Fruit fly (Drosophila melanogaster) whole organism, prepupa: ENCODE results near the gene CG4586.

Experiments used
- Blimp-1 ChIP-seq: fragments of 200-800 bp; sonication (Bioruptor generic); optimal IDR thresholded peaks from 3 replicates; lab custom pipeline; 2017; ENCODE audit warnings: missing biosample characterization, missing genetic modification characterization, mild to moderate bottlenecking, moderate library complexity, missing genetic modification reagents
- CG10631 ChIP-seq: fragments of 200-800 bp; sonication (Bioruptor generic); optimal IDR thresholded peaks from 2 replicates; lab custom pipeline; 2016; ENCODE audit warnings: missing biosample characterization, missing genetic modification characterization
- CG10669 ChIP-seq: fragments of 200-800 bp; sonication (Bioruptor generic); optimal IDR thresholded peaks from 3 replicates; lab custom pipeline; 2018; ENCODE audit warnings: missing biosample characterization, mild to moderate bottlenecking, missing genetic modification characterization, moderate library complexity
- CG11294 ChIP-seq: fragments of 200-800 bp; sonication (Bioruptor generic); IDR thresholded peaks from 2 replicates; pipeline ENCODE4 v1.3.6; 2022; ENCODE audit warnings: missing biosample characterization, missing genetic modification characterization
- CG11902 ChIP-seq: fragments of 200-800 bp; sonication (Bioruptor generic); optimal IDR thresholded peaks from 3 replicates; lab custom pipeline; 2016; ENCODE audit warnings: missing biosample characterization, missing genetic modification characterization
- CG15336 ChIP-seq: fragments of 200-800 bp; sonication (Bioruptor generic); IDR thresholded peaks from 2 replicates; pipeline ENCODE4 v1.3.6; 2022; ENCODE audit warnings: missing biosample characterization, missing genetic modification characterization
- CG16779 ChIP-seq: fragments of 200-800 bp; sonication (Bioruptor generic); optimal IDR thresholded peaks from 3 replicates; lab custom pipeline; 2017; ENCODE audit warnings: missing biosample characterization, mild to moderate bottlenecking, missing genetic modification characterization
- CG3032 ChIP-seq: fragments of 200-800 bp; optimal IDR thresholded peaks from 2 replicates; lab custom pipeline; 2019; ENCODE audit warnings: missing biosample characterization, mild to moderate bottlenecking, missing genetic modification characterization, moderate library complexity
- CG32006 ChIP-seq: fragments of 200-800 bp; sonication (Bioruptor generic); optimal IDR thresholded peaks from 3 replicates; lab custom pipeline; 2017; ENCODE audit warnings: missing biosample characterization, mild to moderate bottlenecking, missing genetic modification characterization
- CG34406 ChIP-seq: fragments of 200-800 bp; sonication (Bioruptor generic); optimal IDR thresholded peaks from 3 replicates; lab custom pipeline; 2016; ENCODE audit warnings: missing biosample characterization, missing genetic modification characterization
- CG6163 ChIP-seq: fragments of 200-800 bp; sonication (Bioruptor generic); IDR thresholded peaks from 3 replicates; pipeline ENCODE4 v1.3.6; 2022; ENCODE audit warnings: missing biosample characterization, missing genetic modification characterization
- CG6276 ChIP-seq: fragments of 200-800 bp; sonication (Bioruptor generic); optimal IDR thresholded peaks from 2 replicates; lab custom pipeline; 2017; ENCODE audit warnings: missing biosample characterization, mild to moderate bottlenecking, missing genetic modification characterization
- CG6792 ChIP-seq: fragments of 200-800 bp; sonication (Bioruptor generic); optimal IDR thresholded peaks from 3 replicates; lab custom pipeline; 2016; ENCODE audit warnings: missing biosample characterization, missing genetic modification characterization
- CG6854 ChIP-seq: fragments of 200-800 bp; sonication (Bioruptor generic); optimal IDR thresholded peaks from 2 replicates; lab custom pipeline; 2017; ENCODE audit warnings: missing biosample characterization, mild to moderate bottlenecking, missing genetic modification characterization
- CG7368 ChIP-seq: fragments of 200-800 bp; sonication (Bioruptor generic); optimal IDR thresholded peaks from 3 replicates; lab custom pipeline; 2016; ENCODE audit warnings: missing biosample characterization, missing genetic modification characterization
- CG8319 ChIP-seq: fragments of 200-800 bp; sonication (Bioruptor generic); optimal IDR thresholded peaks from 3 replicates; lab custom pipeline; 2016; ENCODE audit warnings: missing biosample characterization, missing genetic modification characterization
- CG8632 ChIP-seq: fragments of 200-800 bp; sonication (Bioruptor generic); optimal IDR thresholded peaks from 3 replicates; lab custom pipeline; 2016; ENCODE audit warnings: missing biosample characterization, missing genetic modification characterization
- Eip75B ChIP-seq: fragments of 200-800 bp; sonication (Bioruptor generic); optimal IDR thresholded peaks from 3 replicates; lab custom pipeline; 2016; ENCODE audit warnings: missing biosample characterization, missing genetic modification characterization
- Eip78C ChIP-seq: fragments of 200-800 bp; sonication (Bioruptor generic); peaks from one replicate; lab custom pipeline; 2016; ENCODE audit warnings: missing biosample characterization, missing genetic modification characterization
- Ets21C ChIP-seq: fragments of 200-800 bp; sonication (Bioruptor generic); optimal IDR thresholded peaks from 3 replicates; lab custom pipeline; 2016; ENCODE audit warnings: missing biosample characterization, missing genetic modification characterization
- Gug ChIP-seq: fragments of 200-800 bp; sonication (Bioruptor generic); IDR thresholded peaks from 2 replicates; pipeline ENCODE4 v1.3.6; 2022; ENCODE audit warnings: missing biosample characterization, missing genetic modification characterization
- Hr38 ChIP-seq: sonication (Bioruptor generic); optimal IDR thresholded peaks from 2 replicates; lab custom pipeline; 2016; ENCODE audit warnings: missing biosample characterization, missing genetic modification characterization
- Hr39 ChIP-seq: fragments of 200-800 bp; sonication (Bioruptor generic); optimal IDR thresholded peaks from 2 replicates; lab custom pipeline; 2016; ENCODE audit warnings: missing biosample characterization, missing genetic modification characterization
- Hr4 ChIP-seq: fragments of 200-800 bp; sonication (Bioruptor generic); optimal IDR thresholded peaks from 3 replicates; lab custom pipeline; 2016; ENCODE audit warnings: missing biosample characterization, missing genetic modification characterization
- Met ChIP-seq: fragments of 200-800 bp; sonication (Bioruptor generic); optimal IDR thresholded peaks from 3 replicates; lab custom pipeline; 2016; ENCODE audit warnings: missing biosample characterization, missing genetic modification characterization
- OdsH ChIP-seq: fragments of 200-800 bp; sonication (Bioruptor generic); optimal IDR thresholded peaks from 3 replicates; lab custom pipeline; 2016; ENCODE audit warnings: missing biosample characterization, missing genetic modification characterization
- Smox ChIP-seq: fragments of 200-800 bp; sonication (Bioruptor generic); optimal IDR thresholded peaks from 3 replicates; lab custom pipeline; 2016; ENCODE audit warnings: missing biosample characterization, missing genetic modification characterization
- Sox102F ChIP-seq: fragments of 200-800 bp; sonication (Bioruptor generic); optimal IDR thresholded peaks from 2 replicates; lab custom pipeline; 2016; ENCODE audit warnings: missing biosample characterization, mild to moderate bottlenecking, missing genetic modification characterization
- Sox14 ChIP-seq: fragments of 200-800 bp; sonication (Bioruptor generic); optimal IDR thresholded peaks from 3 replicates; lab custom pipeline; 2016; ENCODE audit warnings: missing biosample characterization, missing genetic modification characterization
- Sox15 ChIP-seq: fragments of 200-800 bp; sonication (Bioruptor generic); optimal IDR thresholded peaks from 3 replicates; lab custom pipeline; 2016; ENCODE audit warnings: missing biosample characterization, missing genetic modification characterization
- dac ChIP-seq: fragments of 200-800 bp; sonication (Bioruptor generic); optimal IDR thresholded peaks from 2 replicates; lab custom pipeline; 2017; ENCODE audit warnings: missing biosample characterization, mild to moderate bottlenecking, missing genetic modification characterization
- eg ChIP-seq: fragments of 200-800 bp; sonication (Bioruptor generic); IDR thresholded peaks from 3 replicates; pipeline ENCODE4 v1.3.6; 2022; ENCODE audit warnings: missing biosample characterization, missing genetic modification characterization
- esn ChIP-seq: fragments of 200-800 bp; sonication (Bioruptor generic); optimal IDR thresholded peaks from 2 replicates; lab custom pipeline; 2016; ENCODE audit warnings: missing biosample characterization, mild to moderate bottlenecking, missing genetic modification characterization, moderate library complexity
- fkh ChIP-seq: fragments of 200-800 bp; sonication (Bioruptor generic); optimal IDR thresholded peaks from 3 replicates; lab custom pipeline; 2017; ENCODE audit warnings: missing biosample characterization, mild to moderate bottlenecking, missing genetic modification characterization, moderate library complexity
- net ChIP-seq: fragments of 200-800 bp; sonication (Bioruptor generic); optimal IDR thresholded peaks from 3 replicates; lab custom pipeline; 2016; ENCODE audit warnings: missing biosample characterization, missing genetic modification characterization
- svp ChIP-seq: fragments of 200-800 bp; sonication (Bioruptor generic); peaks from one replicate; lab custom pipeline; 2016; ENCODE audit warnings: missing biosample characterization, missing genetic modification characterization
- topi ChIP-seq: fragments of 200-800 bp; sonication (Bioruptor generic); optimal IDR thresholded peaks from 3 replicates; lab custom pipeline; 2016; ENCODE audit warnings: missing biosample characterization, missing genetic modification characterization

CG4586 gene

dm6 chrX:6969364-6970137 lies at the start of gene CG4586 (continued):
- TF ChIP-seq Eip78C (GFP tag; lab: Kevin White, UChicago), result peak; percentile 99
- peak; percentile 99 for TF ChIP-seq Met (GFP tag; lab: Kevin White, UChicago)
- peak; percentile 98 for TF ChIP-seq esn (GFP tag; lab: Kevin White, UChicago)
- peak; percentile 95 for TF ChIP-seq CG10631 (GFP tag; lab: Kevin White, UChicago)
- peak; percentile 99 for TF ChIP-seq CG6163 (GFP tag; lab: Robert Waterston, UW)
- peak; percentile 99 for TF ChIP-seq Sox102F (GFP tag; lab: Kevin White, UChicago)
- TF ChIP-seq CG11902 (GFP tag; lab: Kevin White, UChicago), result peak; percentile 81
- peak; percentile 98 for TF ChIP-seq CG6854
- peak; percentile 85 for TF ChIP-seq Blimp-1 (GFP tag; lab: Kevin White, UChicago)
- peak; percentile 99 for TF ChIP-seq eg

- no peak for TF ChIP-seq Eip75B (GFP tag; lab: Kevin White, UChicago)
- no peak for TF ChIP-seq CG15336 (GFP tag; lab: Robert Waterston, UW)
- TF ChIP-seq Blimp-1 (GFP tag; lab: Kevin White, UChicago), result no peak
- no peak for TF ChIP-seq eg
- TF ChIP-seq, all 60 proteins: peak for 0
These were observed 40.6 kb upstream of the CG4586 start for dm6 chrX:6929086-6929485.

dm6 chrX:6933749-6934148 lies 36.0 kb upstream of the CG4586 start:
- TF ChIP-seq CG6792 (GFP tag; lab: Kevin White, UChicago), result no peak
- no peak for TF ChIP-seq CG8319 (GFP tag; lab: Kevin White, UChicago)
- no peak for TF ChIP-seq CG7368 (GFP tag; lab: Kevin White, UChicago)
- no peak for TF ChIP-seq CG10631 (GFP tag; lab: Kevin White, UChicago)
- no peak for TF ChIP-seq OdsH (GFP tag; lab: Kevin White, UChicago)
- no peak for TF ChIP-seq Hr39 (GFP tag; lab: Kevin White, UChicago)
- no peak for TF ChIP-seq CG11294 (GFP tag; lab: Robert Waterston, UW)
- no peak for TF ChIP-seq Ets21C (GFP tag; lab: Kevin White, UChicago)
- no peak for TF ChIP-seq CG10669 (GFP tag; lab: Kevin White, UChicago)
- no peak for TF ChIP-seq Hr38 (GFP tag; lab: Kevin White, UChicago)
- no peak for TF ChIP-seq net
- TF ChIP-seq Gug (GFP tag; lab: Robert Waterston, UW), result no peak
- TF ChIP-seq Sox14 (GFP tag; lab: Kevin White, UChicago), result no peak
- no peak for TF ChIP-seq Sox15 (GFP tag; lab: Kevin White, UChicago)
- no peak for TF ChIP-seq CG16779 (tag; lab: Kevin White, UChicago)
- TF ChIP-seq CG3032 (tag; lab: Kevin White, UChicago), result no peak
- no peak for TF ChIP-seq Smox (GFP tag; lab: Kevin White, UChicago)

- TF ChIP-seq Hr38 (GFP tag; lab: Kevin White, UChicago) (no peak), CG32006 (GFP tag; lab: Kevin White, UChicago) (peak; percentile 6), svp (no peak)
- TF ChIP-seq, all 60 proteins: peak for 1
These were observed 32.8 kb upstream of the CG4586 start for dm6 chrX:6936884-6937283.

dm6 chrX:6937417-6937816 lies 32.3 kb upstream of the CG4586 start:
- no peak for TF ChIP-seq topi
- TF ChIP-seq fkh, result peak; percentile 36

dm6 chrX:6968564-6968963 lies 1.2 kb upstream of the CG4586 start, which contains the start of gene Setd3:
Setd3 (minus strand) TSS chrX:6968750.
- TF ChIP-seq CG6276 (GFP tag; lab: Kevin White, UChicago), result no peak
- no peak for TF ChIP-seq svp
- TF ChIP-seq CG34406, result no peak
- no peak for TF ChIP-seq CG6792 (GFP tag; lab: Kevin White, UChicago)
- TF ChIP-seq dac (GFP tag; lab: Kevin White, UChicago), result no peak
- 0 out of 3 replicates have a peak, but pooled peaks have one; percentile 6 for TF ChIP-seq eg
- TF ChIP-seq CG6163 (GFP tag; lab: Robert Waterston, UW), result no peak
- TF ChIP-seq CG8632 (GFP tag; lab: Kevin White, UChicago), result no peak
- no peak for TF ChIP-seq Hr4 (GFP tag; lab: Kevin White, UChicago)
- TF ChIP-seq topi, result no peak
- no peak for TF ChIP-seq Sox102F (GFP tag; lab: Kevin White, UChicago)
- TF ChIP-seq Eip78C (GFP tag; lab: Kevin White, UChicago), result peak; percentile 1
- peak; percentile 8; the same call in 1 of the 2 replicates for TF ChIP-seq CG15336 (GFP tag; lab: Robert Waterston, UW)
